Fruit fly (Drosophila melanogaster): Measurements from ENCODE around the gene CG15728.

DNA sequence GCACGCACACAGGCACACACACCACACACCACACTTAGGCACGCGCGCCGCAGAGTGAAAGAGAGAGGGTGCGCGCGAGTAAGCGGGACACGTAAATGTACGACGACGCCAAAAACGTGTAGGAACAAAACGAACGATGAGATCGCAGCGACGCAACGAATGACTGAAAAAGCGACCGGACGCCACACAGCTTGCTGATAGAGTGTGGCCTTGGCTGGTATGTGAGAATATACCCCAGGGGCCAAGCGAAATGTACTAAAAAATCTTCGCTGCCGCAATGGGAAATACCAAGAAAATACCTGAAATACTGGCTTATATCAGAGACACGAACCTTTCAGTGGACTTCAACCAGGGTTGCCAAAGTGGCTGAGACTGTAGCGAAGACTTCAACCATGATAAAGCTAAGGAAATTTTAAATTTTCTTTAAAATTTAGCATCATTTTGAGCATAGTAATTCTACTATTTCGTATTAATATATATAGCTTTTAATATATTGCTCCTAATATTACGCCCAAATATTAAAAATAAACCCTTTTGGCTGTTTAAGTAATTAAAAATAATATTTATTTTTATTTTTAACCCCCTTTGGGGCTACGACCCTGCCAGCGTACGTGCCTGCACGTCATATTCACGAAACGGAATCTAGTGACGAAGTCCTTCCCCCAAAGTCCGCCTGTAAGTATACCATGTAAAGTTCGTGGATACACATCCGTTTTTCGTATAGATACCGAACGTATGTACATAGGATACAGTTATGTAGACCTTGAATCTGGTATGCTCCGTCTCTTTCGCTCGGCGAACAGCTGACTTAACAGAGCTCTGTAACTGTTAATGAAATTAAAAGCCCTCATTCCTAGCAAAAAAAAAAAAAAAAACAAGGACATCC, 40.9 kb upstream of the CG15728 start, which contains the start of gene Pits:
- TF ChIP-seq CG14711 (tag; optimal IDR thresholded peaks at IDR 0.05) (peak; percentile 93), Mnt (GFP tag; optimal IDR thresholded peaks at IDR 0.05) (peak; percentile 98), CG7045 (GFP tag; optimal IDR thresholded peaks at IDR 0.05) (no peak), cnc (optimal IDR thresholded peaks at IDR 0.05) (no peak), bab1 (GFP tag; optimal IDR thresholded peaks at IDR 0.05) (peak; percentile 87), CG11617 (GFP tag; optimal IDR thresholded peaks at IDR 0.05) (peak; percentile 54), CG1620 (GFP tag; optimal IDR thresholded peaks at IDR 0.05) (peak; percentile 66), CG33017 (tag; optimal IDR thresholded peaks at IDR 0.05) (no peak)

All from whole organism, adult.